Fruit fly (Drosophila melanogaster) Kc167 (cell line): ENCODE data around the gene CG8034.

Source experiments
- Myc ChIP-seq: fragments of >200 bp; optimal IDR thresholded peaks from 2 replicates; lab custom pipeline; 2017; ENCODE audit warnings: missing external identifiers
- Sin3A ChIP-seq: fragments of >200 bp; optimal IDR thresholded peaks from 2 replicates; lab custom pipeline; 2018; ENCODE audit warnings: missing external identifiers
- h ChIP-seq: fragments of >200 bp; optimal IDR thresholded peaks from 3 replicates; lab custom pipeline; 2018; ENCODE audit warnings: missing external identifiers
- insv ChIP-seq: fragments of >200 bp; optimal IDR thresholded peaks from 3 replicates; lab custom pipeline; 2018; ENCODE audit warnings: missing external identifiers
- psq ChIP-seq: fragments of >200 bp; optimal IDR thresholded peaks from 2 replicates; lab custom pipeline; 2017; ENCODE audit warnings: missing external identifiers
- ttk ChIP-seq: sonication (Bioruptor generic); optimal IDR thresholded peaks from 2 replicates; lab custom pipeline; 2017; ENCODE audit warnings: missing external identifiers

DNA sequence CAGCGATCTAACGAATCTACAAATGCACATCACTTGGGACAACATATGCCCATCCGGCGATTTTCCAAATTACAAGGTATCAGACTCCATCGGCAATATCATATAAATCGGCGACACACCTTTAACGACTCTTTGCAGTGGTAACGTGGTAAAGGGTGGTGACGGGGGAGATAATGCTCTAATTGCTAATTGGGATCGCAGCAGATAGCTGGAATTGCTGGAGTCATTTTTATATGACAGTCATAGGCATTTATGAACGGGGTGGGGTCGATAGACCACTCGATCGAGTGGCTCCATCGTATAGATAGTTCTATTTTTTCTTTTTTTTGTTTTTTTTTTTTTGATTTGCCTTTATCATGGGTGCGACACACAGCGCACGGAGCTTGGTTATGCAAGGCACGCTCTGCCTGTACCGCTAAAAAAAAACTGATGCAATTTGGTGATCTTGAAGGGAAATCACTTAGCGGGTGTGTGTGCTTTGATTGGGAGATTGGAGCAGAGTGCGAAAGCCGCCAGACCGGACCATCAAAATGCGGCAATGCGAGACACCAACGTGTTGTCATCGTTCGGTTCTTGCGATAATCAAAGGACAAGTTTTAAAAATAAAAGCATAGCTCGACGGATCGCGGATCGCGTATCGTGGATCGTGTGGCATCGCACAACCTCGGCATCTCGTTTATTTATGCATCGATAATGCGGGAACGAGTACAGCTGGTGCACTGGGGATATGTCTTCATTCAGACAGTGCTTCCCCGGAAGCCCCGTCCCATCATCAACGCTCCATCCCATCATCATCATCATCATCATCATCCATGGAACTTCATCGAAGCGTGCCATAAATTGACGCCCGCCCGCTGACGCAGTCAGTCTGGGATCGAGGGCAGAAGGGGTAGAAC, 16.6 kb upstream of the CG8034 start:
- TF ChIP-seq h (no peak), ttk (lab: Kevin White, UChicago) (no peak), psq (lab: Kevin White, UChicago) (no peak), Myc (lab: Kevin White, UChicago) (no peak), Sin3A (lab: Kevin White, UChicago) (no peak), insv (lab: Kevin White, UChicago) (no peak)
